Worm (Caenorhabditis elegans) whole organism, L3 larva: ENCODE data around the gene T16A1.5.
"Not testable (repeated sequence)": the region's sequence is repeated elsewhere in the genome, so short reads cannot be mapped to it uniquely, and the experiment has no call there.

Source experiments
- R02D3.7 ChIP-seq: fragments of 150-350 bp; optimal IDR thresholded peaks from 2 replicates; lab custom pipeline; 2014; ENCODE audit warnings: missing biosample characterization, missing genetic modification characterization
- ZK546.5 ChIP-seq: sonication (generic microtip); optimal IDR thresholded peaks from 2 replicates; lab custom pipeline; 2017; ENCODE audit warnings: missing biosample characterization, missing genetic modification characterization
- aly-2 ChIP-seq: fragments of 150-350 bp; optimal IDR thresholded peaks from 2 replicates; lab custom pipeline; 2014; ENCODE audit warnings: missing biosample characterization, missing genetic modification characterization
- ceh-16 ChIP-seq: sonication (generic microtip); optimal IDR thresholded peaks from 2 replicates; lab custom pipeline; 2017; ENCODE audit warnings: missing biosample characterization, missing genetic modification characterization
- ceh-28 ChIP-seq: fragments of 150-350 bp; optimal IDR thresholded peaks from 2 replicates; lab custom pipeline; 2014; ENCODE audit warnings: missing biosample characterization, missing genetic modification reagents, missing genetic modification characterization
- ceh-82 ChIP-seq: fragments of 150-350 bp; optimal IDR thresholded peaks from 2 replicates; lab custom pipeline; 2014; ENCODE audit warnings: missing biosample characterization, missing genetic modification characterization
- ceh-9 ChIP-seq: sonication (generic microtip); optimal IDR thresholded peaks from 2 replicates; lab custom pipeline; 2018; ENCODE audit warnings: missing biosample characterization, missing genetic modification characterization
- daf-12 ChIP-seq: fragments of 150-350 bp; optimal IDR thresholded peaks from 2 replicates; lab custom pipeline; 2014; ENCODE audit warnings: missing biosample characterization, missing genetic modification reagents, missing genetic modification characterization
- elt-3 ChIP-seq, 3 experiments: fragments of 150-350 bp in 1 of 3; sonication (generic microtip) in 2 of 3; optimal IDR thresholded peaks; 2 replicates in 2 of 3; 4 replicates in 1 of 3; lab custom pipeline; 2014 to 2017; ENCODE audit warnings: missing biosample characterization in 3 of 3, missing genetic modification characterization in 3 of 3
- eor-1 ChIP-seq, 2 experiments: fragments of 150-350 bp; optimal IDR thresholded peaks; 2 replicates each; lab custom pipeline; 2014 to 2018; ENCODE audit warnings: missing biosample characterization in 2 of 2, missing genetic modification characterization in 2 of 2
- fkh-10 ChIP-seq: sonication (generic microtip); optimal IDR thresholded peaks from 2 replicates; lab custom pipeline; 2017; ENCODE audit warnings: missing biosample characterization, missing genetic modification reagents, missing genetic modification characterization
- fos-1 ChIP-seq: fragments of 150-350 bp; optimal IDR thresholded peaks from 2 replicates; lab custom pipeline; 2014; ENCODE audit warnings: missing biosample characterization, missing genetic modification characterization
- hmg-11 ChIP-seq: sonication (generic microtip); optimal IDR thresholded peaks from 2 replicates; lab custom pipeline; 2016; ENCODE audit warnings: missing genetic modification characterization, missing compliant biosample characterization
- jun-1 ChIP-seq: fragments of 150-350 bp; optimal IDR thresholded peaks from 2 replicates; lab custom pipeline; 2014; ENCODE audit warnings: missing biosample characterization, missing genetic modification reagents, missing genetic modification characterization
- lin-15B ChIP-seq: fragments of 150-350 bp; optimal IDR thresholded peaks from 2 replicates; lab custom pipeline; 2014; ENCODE audit warnings: missing biosample characterization, missing genetic modification characterization
- lin-39 ChIP-seq: fragments of 150-350 bp; optimal IDR thresholded peaks from 2 replicates; lab custom pipeline; 2018; ENCODE audit warnings: missing biosample characterization, missing genetic modification reagents, missing genetic modification characterization
- lsy-12 ChIP-seq: sonication (generic microtip); optimal IDR thresholded peaks from 2 replicates; lab custom pipeline; 2016; ENCODE audit warnings: mild to moderate bottlenecking, missing genetic modification characterization, missing compliant biosample characterization
- mdl-1 ChIP-seq: fragments of 150-350 bp; optimal IDR thresholded peaks from 2 replicates; lab custom pipeline; 2014; ENCODE audit warnings: missing biosample characterization, missing genetic modification characterization
- mml-1 ChIP-seq: fragments of 150-350 bp; sonication (generic microtip); optimal IDR thresholded peaks from 3 replicates; lab custom pipeline; 2014; ENCODE audit warnings: missing biosample characterization, missing genetic modification characterization
- nfya-1 ChIP-seq: sonication (generic microtip); optimal IDR thresholded peaks from 2 replicates; lab custom pipeline; 2017; ENCODE audit warnings: missing genetic modification characterization, mild to moderate bottlenecking, missing compliant biosample characterization, antibody characterized with exemption, moderate library complexity; ENCODE audit not compliant: insufficient read depth
- nhr-11 ChIP-seq: fragments of 150-350 bp; optimal IDR thresholded peaks from 2 replicates; lab custom pipeline; 2014; ENCODE audit warnings: missing biosample characterization, missing genetic modification characterization
- nhr-12 ChIP-seq: fragments of 150-350 bp; optimal IDR thresholded peaks from 2 replicates; lab custom pipeline; 2014; ENCODE audit warnings: missing biosample characterization, missing genetic modification characterization
- nhr-25 ChIP-seq: sonication (generic microtip); optimal IDR thresholded peaks from 2 replicates; lab custom pipeline; 2017; ENCODE audit warnings: missing biosample characterization, missing genetic modification characterization
- nhr-43 ChIP-seq: sonication (generic microtip); optimal IDR thresholded peaks from 2 replicates; lab custom pipeline; 2016; ENCODE audit warnings: mild to moderate bottlenecking, missing genetic modification characterization, missing compliant biosample characterization; ENCODE audit not compliant: poor library complexity, severe bottlenecking
- pqm-1 ChIP-seq: fragments of 150-350 bp; optimal IDR thresholded peaks from 2 replicates; lab custom pipeline; 2017; ENCODE audit warnings: missing biosample characterization, missing genetic modification characterization, inconsistent platforms
- sea-2 ChIP-seq: fragments of 150-350 bp; sonication (generic microtip); optimal IDR thresholded peaks from 4 replicates; lab custom pipeline; 2014; ENCODE audit warnings: missing biosample characterization, missing genetic modification reagents, missing genetic modification characterization
- skn-1 ChIP-seq: fragments of 150-350 bp; optimal IDR thresholded peaks from 2 replicates; lab custom pipeline; 2014; ENCODE audit warnings: missing biosample characterization, missing genetic modification characterization
- unc-62 ChIP-seq: fragments of 150-350 bp; sonication (generic microtip); optimal IDR thresholded peaks from 4 replicates; lab custom pipeline; 2014; ENCODE audit warnings: missing biosample characterization, missing genetic modification reagents, missing genetic modification characterization
- zag-1 ChIP-seq: fragments of 150-350 bp; optimal IDR thresholded peaks from 2 replicates; lab custom pipeline; 2014; ENCODE audit warnings: missing biosample characterization, missing genetic modification characterization
- ztf-4 ChIP-seq: fragments of 150-350 bp; optimal IDR thresholded peaks from 2 replicates; lab custom pipeline; 2014; ENCODE audit warnings: missing biosample characterization, missing genetic modification characterization

T16A1.5 gene

ce11 chrII:2046556-2046955 lies 37.1 kb downstream of the T16A1.5 start, which contains the start of gene math-1:
Gene math-1 (minus strand): TSS chrII:2046656.
- not testable (repeated sequence) for TF ChIP-seq lin-39 (tag; lab: Kevin White, UChicago); eor-1 (tag; optimal IDR thresholded peaks at IDR 0.05; lab: Kevin White, UChicago); hmg-11

ce11 chrII:2045505-2045904 lies 38.1 kb downstream of the T16A1.5 start, which contains the start of gene bath-24:
Gene bath-24 (minus strand): TSS chrII:2045605.
- TF ChIP-seq lsy-12 = no peak
- TF ChIP-seq jun-1 (tag; lab: Kevin White, UChicago) = no peak
- TF ChIP-seq zag-1 = no peak
- no peak for TF ChIP-seq unc-62
- TF ChIP-seq mml-1 (tag; lab: Kevin White, UChicago) = no peak
- TF ChIP-seq fkh-10 (GFP tag; lab: Kevin White, UChicago) = no peak
- TF ChIP-seq ceh-82 (tag; lab: Kevin White, UChicago) = no peak
- no peak for TF ChIP-seq lin-15B (tag; lab: Kevin White, UChicago)
- no peak for TF ChIP-seq nhr-12 (tag; lab: Kevin White, UChicago)
- no peak for TF ChIP-seq nhr-43
- no peak for TF ChIP-seq pqm-1 (tag; lab: Kevin White, UChicago)
- TF ChIP-seq nfya-1 (tag; lab: Kevin White, UChicago) = no peak
- no peak for TF ChIP-seq ceh-9
- no peak for TF ChIP-seq sea-2 (GFP tag; lab: Kevin White, UChicago)
- no peak for TF ChIP-seq ceh-28 (tag; lab: Kevin White, UChicago)
- TF ChIP-seq mdl-1 = no peak
- TF ChIP-seq elt-3 (tag; optimal IDR thresholded peaks at IDR 0.05; lab: Kevin White, UChicago) = no peak

- no peak for TF ChIP-seq unc-62
- TF ChIP-seq fkh-10 (GFP tag; lab: Kevin White, UChicago) = no peak
- no peak for TF ChIP-seq ceh-16 (tag; lab: Kevin White, UChicago)
- no peak for TF ChIP-seq ZK546.5 (tag; lab: Kevin White, UChicago)
- TF ChIP-seq nhr-12 (tag; lab: Kevin White, UChicago) = no peak
- TF ChIP-seq skn-1 (tag; lab: Kevin White, UChicago) = no peak
- TF ChIP-seq eor-1 (tag; optimal IDR thresholded peaks at IDR 0.05; lab: Kevin White, UChicago) = no peak
- TF ChIP-seq aly-2 (tag; lab: Kevin White, UChicago) = no peak
Measured at ce11 chrII:2042447-2042846, 41.2 kb downstream of the T16A1.5 start, which contains the start of gene bath-20. Gene bath-20 (minus strand): TSS chrII:2042547.

- no peak for TF ChIP-seq skn-1 (tag; lab: Kevin White, UChicago)
- TF ChIP-seq fos-1 (tag; lab: Kevin White, UChicago) = no peak
- TF ChIP-seq nhr-11 (tag; lab: Kevin White, UChicago) = no peak
- no peak for TF ChIP-seq R02D3.7 (tag; lab: Kevin White, UChicago)
- no peak for TF ChIP-seq unc-62
- TF ChIP-seq nhr-12 (tag; lab: Kevin White, UChicago) = no peak
- TF ChIP-seq ZK546.5 (tag; lab: Kevin White, UChicago) = no peak
- TF ChIP-seq lin-15B (tag; lab: Kevin White, UChicago) = no peak
- TF ChIP-seq pqm-1 (tag; lab: Kevin White, UChicago) = no peak
- no peak for TF ChIP-seq ztf-4 (tag; lab: Kevin White, UChicago)
- TF ChIP-seq sea-2 (GFP tag; lab: Kevin White, UChicago) = no peak
- TF ChIP-seq ceh-16 (tag; lab: Kevin White, UChicago) = no peak
- no peak for TF ChIP-seq nhr-25 (tag; lab: Kevin White, UChicago)
- no peak for TF ChIP-seq daf-12 (tag; lab: Kevin White, UChicago)
Measured at ce11 chrII:2039288-2039687, 44.3 kb downstream of the T16A1.5 start, which contains the start of gene bath-19. Gene bath-19 (minus strand): TSS chrII:2039388.
